Fruit fly (Drosophila melanogaster) whole organism, wandering third instar larva: ENCODE results near the gene Rab30.

Experiments
- CG32264 ChIP-seq: fragments of 200-800 bp; sonication (Bioruptor generic); optimal IDR thresholded peaks from 2 replicates; lab custom pipeline; 2016; ENCODE audit warnings: missing biosample characterization, missing genetic modification characterization
- CG9705 ChIP-seq: fragments of 200-800 bp; sonication (Bioruptor generic); optimal IDR thresholded peaks from 2 replicates; lab custom pipeline; 2018; ENCODE audit warnings: missing biosample characterization, mild to moderate bottlenecking, missing genetic modification characterization
- CrebA ChIP-seq: fragments of 200-800 bp; sonication (Bioruptor generic); optimal IDR thresholded peaks from 2 replicates; lab custom pipeline; 2016; ENCODE audit warnings: missing biosample characterization, mild to moderate bottlenecking, missing genetic modification characterization, borderline replicate concordance
- Dfd ChIP-seq: fragments of >200 bp; optimal IDR thresholded peaks from 2 replicates; lab custom pipeline; 2017; ENCODE audit warnings: missing biosample characterization, missing genetic modification characterization
- Dif ChIP-seq: fragments of 200-275, 200-300 bp; sonication (Bioruptor generic); optimal IDR thresholded peaks from 2 replicates; lab custom pipeline; 2018; ENCODE audit warnings: missing biosample characterization, missing genetic modification characterization; ENCODE audit not compliant: partially characterized antibody
- GATAd ChIP-seq: sonication (Bioruptor generic); optimal IDR thresholded peaks from 2 replicates; lab custom pipeline; 2016; ENCODE audit warnings: missing biosample characterization, missing genetic modification characterization
- HLH106 ChIP-seq: fragments of 200-800 bp; optimal IDR thresholded peaks from 3 replicates; lab custom pipeline; 2019; ENCODE audit warnings: missing biosample characterization, mild to moderate bottlenecking, missing genetic modification characterization, moderate library complexity
- Hnf4 ChIP-seq: fragments of 200-800 bp; sonication (Bioruptor generic); optimal IDR thresholded peaks from 2 replicates; lab custom pipeline; 2016; ENCODE audit warnings: missing biosample characterization, mild to moderate bottlenecking, missing genetic modification characterization
- Hr78 ChIP-seq: fragments of >200 bp; optimal IDR thresholded peaks from 2 replicates; lab custom pipeline; 2017; ENCODE audit warnings: missing biosample characterization, missing genetic modification characterization
- Hr83 ChIP-seq: fragments of 200-300 bp; sonication (Bioruptor generic); optimal IDR thresholded peaks from 2 replicates; lab custom pipeline; 2016; ENCODE audit warnings: missing biosample characterization, mild to moderate bottlenecking, missing genetic modification characterization, moderate library complexity; ENCODE audit not compliant: poor library complexity, severe bottlenecking
- Mio ChIP-seq: sonication (Bioruptor generic); optimal IDR thresholded peaks from 2 replicates; lab custom pipeline; 2016; ENCODE audit warnings: missing biosample characterization, missing genetic modification characterization
- N ChIP-seq: fragments of >200 bp; optimal IDR thresholded peaks from 2 replicates; lab custom pipeline; 2018; ENCODE audit warnings: missing biosample characterization, missing external identifiers, missing genetic modification characterization
- OdsH ChIP-seq: fragments of 200-800 bp; sonication (Bioruptor generic); optimal IDR thresholded peaks from 2 replicates; lab custom pipeline; 2016; ENCODE audit warnings: missing biosample characterization, mild to moderate bottlenecking, missing genetic modification characterization
- Rel ChIP-seq, 2 experiments: fragments of 200-800 bp; sonication (Bioruptor generic) in 1 of 2; optimal IDR thresholded peaks; 2 replicates in 1 of 2; 3 replicates in 1 of 2; lab custom pipeline; 2016 to 2019; ENCODE audit warnings: mild to moderate bottlenecking in 2 of 2, missing biosample characterization in 2 of 2, missing genetic modification characterization in 2 of 2, moderate library complexity in 1 of 2
- Sp1 ChIP-seq: fragments of 200-800 bp; sonication (Bioruptor generic); optimal IDR thresholded peaks from 3 replicates; lab custom pipeline; 2019; ENCODE audit warnings: missing biosample characterization, mild to moderate bottlenecking, missing genetic modification characterization, moderate library complexity
- Vsx2 ChIP-seq: fragments of 200-300, 225-300 bp; sonication (Bioruptor generic); optimal IDR thresholded peaks from 2 replicates; lab custom pipeline; 2018; ENCODE audit warnings: missing biosample characterization, missing genetic modification characterization; ENCODE audit not compliant: partially characterized antibody
- br ChIP-seq: fragments of 200-800 bp; sonication (Bioruptor generic); optimal IDR thresholded peaks from 2 replicates; lab custom pipeline; 2016; ENCODE audit warnings: missing biosample characterization, missing genetic modification characterization
- brk ChIP-seq: fragments of 200-800 bp; sonication (Bioruptor generic); optimal IDR thresholded peaks from 2 replicates; lab custom pipeline; 2016; ENCODE audit warnings: missing biosample characterization, mild to moderate bottlenecking, missing genetic modification characterization
- dl ChIP-seq, 2 experiments: fragments of 175-275, 200-275 bp in 1 of 2; fragments of 200-275 bp in 1 of 2; sonication (Bioruptor generic); optimal IDR thresholded peaks; lab custom pipeline; 2018; ENCODE audit warnings: mild to moderate bottlenecking in 2 of 2, missing biosample characterization in 2 of 2, missing genetic modification characterization in 2 of 2, moderate library complexity in 2 of 2; ENCODE audit not compliant: partially characterized antibody in 2 of 2, insufficient read depth in 1 of 2
- dmrt93B ChIP-seq: fragments of 200-800 bp; sonication (Bioruptor generic); optimal IDR thresholded peaks from 2 replicates; lab custom pipeline; 2018; ENCODE audit warnings: missing biosample characterization, mild to moderate bottlenecking, missing genetic modification characterization
- dsf ChIP-seq: sonication (Bioruptor generic); optimal IDR thresholded peaks from 2 replicates; lab custom pipeline; 2016; ENCODE audit warnings: missing biosample characterization, missing genetic modification characterization, borderline replicate concordance
- ey ChIP-seq: fragments of 200-800 bp; sonication (Bioruptor generic); optimal IDR thresholded peaks from 2 replicates; lab custom pipeline; 2016; ENCODE audit warnings: missing biosample characterization, missing genetic modification characterization
- foxo ChIP-seq, 2 experiments: fragments of 200-800 bp; sonication (Bioruptor generic); optimal IDR thresholded peaks; 2 replicates in 1 of 2; 3 replicates in 1 of 2; lab custom pipeline; 2016 to 2017; ENCODE audit warnings: missing biosample characterization in 2 of 2, missing genetic modification characterization in 2 of 2
- fru ChIP-seq: fragments of 200-800 bp; sonication (Bioruptor generic); optimal IDR thresholded peaks from 3 replicates; lab custom pipeline; 2016; ENCODE audit warnings: missing biosample characterization, mild to moderate bottlenecking, missing genetic modification characterization
- h ChIP-seq: fragments of 200-800 bp; sonication (Bioruptor generic); optimal IDR thresholded peaks from 3 replicates; lab custom pipeline; 2016; ENCODE audit warnings: missing biosample characterization, mild to moderate bottlenecking, missing genetic modification characterization
- lola ChIP-seq: fragments of >200 bp; optimal IDR thresholded peaks from 2 replicates; lab custom pipeline; 2017; ENCODE audit warnings: missing biosample characterization, missing genetic modification characterization
- pan ChIP-seq: fragments of >200 bp; optimal IDR thresholded peaks from 2 replicates; lab custom pipeline; 2017
- psq ChIP-seq: fragments of 200-800 bp; sonication (Bioruptor generic); optimal IDR thresholded peaks from 3 replicates; lab custom pipeline; 2017; ENCODE audit warnings: missing biosample characterization, mild to moderate bottlenecking, missing genetic modification characterization, moderate library complexity
- rgr ChIP-seq: fragments of 200-800 bp; sonication (Bioruptor generic); optimal IDR thresholded peaks from 3 replicates; lab custom pipeline; 2016; ENCODE audit warnings: missing biosample characterization, mild to moderate bottlenecking, missing genetic modification characterization
- sage ChIP-seq: fragments of 200-800 bp; sonication (Bioruptor generic); optimal IDR thresholded peaks from 2 replicates; lab custom pipeline; 2016; ENCODE audit warnings: missing biosample characterization, mild to moderate bottlenecking, missing genetic modification characterization
- sv ChIP-seq: fragments of 200-800 bp; sonication (Bioruptor generic); optimal IDR thresholded peaks from 3 replicates; lab custom pipeline; 2016; ENCODE audit warnings: missing biosample characterization, missing genetic modification characterization
- woc ChIP-seq: sonication (Bioruptor generic); optimal IDR thresholded peaks from 2 replicates; lab custom pipeline; 2016; ENCODE audit warnings: missing biosample characterization, mild to moderate bottlenecking, missing genetic modification characterization

Gene Rab30

dm6 chr2L:7050492-7051182 is 18.2 kb upstream of the Rab30 start:
- TF ChIP-seq fru = peak; percentile 26
- no peak for TF ChIP-seq foxo (GFP tag; optimal IDR thresholded peaks at IDR 0.05; lab: Kevin White, UChicago)
- TF ChIP-seq psq = peak; percentile 59
- TF ChIP-seq, all 38 proteins: peak for 2

dm6 chr2L:7049680-7050289 is 17.4 kb upstream of the Rab30 start:
- no peak for TF ChIP-seq Sp1 (GFP tag; lab: Kevin White, UChicago)
- no peak for TF ChIP-seq GATAd
- no peak for TF ChIP-seq brk (GFP tag; lab: Kevin White, UChicago)
- no peak for TF ChIP-seq dmrt93B (GFP tag; lab: Kevin White, UChicago)
- no peak for TF ChIP-seq ey (GFP tag; lab: Kevin White, UChicago)
- TF ChIP-seq OdsH (GFP tag; lab: Kevin White, UChicago) = no peak
- TF ChIP-seq Dif (GFP tag; lab: Kevin White, UChicago) = no peak
- TF ChIP-seq, all 38 proteins: peak for 0

dm6 chr2L:7049009-7049647 is 16.7 kb upstream of the Rab30 start:
- no peak for TF ChIP-seq ey (GFP tag; lab: Kevin White, UChicago)
- TF ChIP-seq dsf (GFP tag; lab: Kevin White, UChicago) = no peak
- TF ChIP-seq brk (GFP tag; lab: Kevin White, UChicago) = peak; percentile 13
- no peak for TF ChIP-seq dmrt93B (GFP tag; lab: Kevin White, UChicago)
- no peak for TF ChIP-seq sv (GFP tag; lab: Kevin White, UChicago)
- peak; percentile 1 to 15 for TF ChIP-seq foxo (GFP tag; optimal IDR thresholded peaks at IDR 0.05; lab: Kevin White, UChicago)
- TF ChIP-seq Rel (GFP tag; optimal IDR thresholded peaks at IDR 0.05; lab: Kevin White, UChicago) = no peak
- peak; percentile 41 for TF ChIP-seq Rel (tag; optimal IDR thresholded peaks at IDR 0.05; lab: Kevin White, UChicago)
- TF ChIP-seq lola (GFP tag; lab: Kevin White, UChicago) = no peak
- TF ChIP-seq Hr83 (GFP tag; lab: Kevin White, UChicago) = peak; percentile 67
- no peak for TF ChIP-seq Hr78 (GFP tag; lab: Kevin White, UChicago)
- no peak for TF ChIP-seq rgr (GFP tag; lab: Kevin White, UChicago)
- TF ChIP-seq Sp1 (GFP tag; lab: Kevin White, UChicago) = peak; percentile 60
- TF ChIP-seq CG32264 = no peak
- TF ChIP-seq pan (lab: Kevin White, UChicago) = no peak
- TF ChIP-seq Mio = no peak
- TF ChIP-seq Dfd (GFP tag; lab: Kevin White, UChicago) = no peak
- no peak for TF ChIP-seq br
- TF ChIP-seq sage (GFP tag; lab: Kevin White, UChicago) = no peak
- no peak for TF ChIP-seq GATAd
- peak; percentile 1 for TF ChIP-seq fru
- TF ChIP-seq woc (GFP tag; lab: Kevin White, UChicago) = peak; percentile 78
- no peak for TF ChIP-seq Vsx2
- peak; percentile 37 for TF ChIP-seq psq
- TF ChIP-seq N (GFP tag; lab: Kevin White, UChicago) = no peak
- peak; percentile 5 for TF ChIP-seq HLH106 (tag; lab: Kevin White, UChicago)
- TF ChIP-seq CrebA (GFP tag; lab: Kevin White, UChicago) = no peak
- TF ChIP-seq Dif (GFP tag; lab: Kevin White, UChicago) = peak; percentile 60
- peak; percentile 16 for TF ChIP-seq h (GFP tag; lab: Kevin White, UChicago)
- peak; percentile 65 for TF ChIP-seq Hnf4 (GFP tag; lab: Kevin White, UChicago)
- TF ChIP-seq CG9705 (GFP tag; lab: Kevin White, UChicago) = no peak
- peak in 1 of 2 experiments; percentile 39 for TF ChIP-seq dl (GFP tag; optimal IDR thresholded peaks at IDR 0.05; lab: Kevin White, UChicago; ENCODE audit: insufficient read depth in 1 of 2, partially characterized antibody in 2 of 2)
